Worm (Caenorhabditis elegans) whole organism, L1 larva: Measurements from ENCODE around the gene rsp-4.

Source experiments
- C16A3.4 ChIP-seq: fragments of 150-350 bp; optimal IDR thresholded peaks from 2 replicates; lab custom pipeline; 2014; ENCODE audit warnings: missing biosample characterization, missing genetic modification characterization
- F16B12.6 ChIP-seq: fragments of 150-350 bp; optimal IDR thresholded peaks from 2 replicates; lab custom pipeline; 2014; ENCODE audit warnings: missing biosample characterization, missing genetic modification characterization
- blmp-1 ChIP-seq: fragments of 150-350 bp; optimal IDR thresholded peaks from 2 replicates; lab custom pipeline; 2014; ENCODE audit warnings: missing biosample characterization, missing genetic modification characterization
- ceh-90 ChIP-seq: sonication (generic microtip); optimal IDR thresholded peaks from 2 replicates; lab custom pipeline; 2016; ENCODE audit warnings: missing genetic modification characterization, missing compliant biosample characterization
- dpl-1 ChIP-seq, 3 experiments: fragments of 150-350 bp in 2 of 3; sonication (generic microtip) in 1 of 3; optimal IDR thresholded peaks; 2 replicates each; lab custom pipeline; 2014 to 2017; ENCODE audit warnings: missing biosample characterization in 3 of 3, missing genetic modification characterization in 3 of 3, missing genetic modification reagents in 3 of 3
- efl-1 ChIP-seq, 4 experiments: fragments of 150-350 bp; optimal IDR thresholded peaks in 3 of 4; peaks in 1 of 4; 1 replicate in 1 of 4; 2 replicates in 3 of 4; lab custom pipeline; 2014; ENCODE audit warnings: missing biosample characterization in 2 of 4, missing genetic modification characterization in 2 of 4, missing genetic modification reagents in 2 of 4
- elt-2 ChIP-seq: sonication (generic microtip); optimal IDR thresholded peaks from 2 replicates; lab custom pipeline; 2016; ENCODE audit warnings: missing genetic modification characterization, mild to moderate bottlenecking, inconsistent platforms, missing compliant biosample characterization, missing genetic modification reagents
- elt-3 ChIP-seq, 6 experiments: fragments of 150-350 bp in 1 of 6; sonication (generic microtip); optimal IDR thresholded peaks; 2 replicates each; lab custom pipeline; 2017 to 2018; ENCODE audit warnings: missing biosample characterization in 6 of 6, missing genetic modification characterization in 6 of 6, inconsistent platforms in 1 of 6
- fos-1 ChIP-seq: fragments of 150-350 bp; optimal IDR thresholded peaks from 2 replicates; lab custom pipeline; 2014; ENCODE audit warnings: missing biosample characterization, missing genetic modification characterization
- hlh-17 ChIP-seq: fragments of 200-800 bp; sonication (Bioruptor generic); optimal IDR thresholded peaks from 2 replicates; lab custom pipeline; 2018; ENCODE audit warnings: missing genetic modification characterization, mild to moderate bottlenecking, missing compliant biosample characterization, moderate library complexity, borderline replicate concordance
- hlh-4 ChIP-seq: sonication (generic microtip); optimal IDR thresholded peaks from 2 replicates; lab custom pipeline; 2016; ENCODE audit warnings: mild to moderate bottlenecking, missing genetic modification characterization, missing compliant biosample characterization
- irx-1 ChIP-seq: sonication (generic microtip); optimal IDR thresholded peaks from 2 replicates; lab custom pipeline; 2016; ENCODE audit warnings: missing genetic modification characterization, missing compliant biosample characterization
- isw-1 ChIP-seq: fragments of 200-800 bp; sonication (Bioruptor generic); IDR thresholded peaks from 2 replicates; pipeline ENCODE4 v1.3.6; 2022; ENCODE audit warnings: missing genetic modification characterization, missing compliant biosample characterization
- lin-13 ChIP-seq: fragments of 150-350 bp; optimal IDR thresholded peaks from 2 replicates; lab custom pipeline; 2014; ENCODE audit warnings: missing biosample characterization, missing genetic modification reagents, missing genetic modification characterization
- lin-14 ChIP-seq: fragments of 200-800 bp; sonication (Bioruptor generic); optimal IDR thresholded peaks from 2 replicates; lab custom pipeline; 2018; ENCODE audit warnings: mild to moderate bottlenecking, missing genetic modification characterization, moderate library complexity, missing compliant biosample characterization
- lin-35 ChIP-seq, 2 experiments: fragments of 150-350 bp; optimal IDR thresholded peaks; 2 replicates each; lab custom pipeline; 2014; ENCODE audit warnings: missing biosample characterization in 2 of 2, missing genetic modification characterization in 2 of 2, missing genetic modification reagents in 2 of 2
- lir-3 ChIP-seq: sonication (generic microtip); optimal IDR thresholded peaks from 2 replicates; lab custom pipeline; 2016; ENCODE audit warnings: mild to moderate bottlenecking, missing genetic modification characterization, moderate library complexity, missing compliant biosample characterization; ENCODE audit not compliant: poor library complexity
- lsy-2 ChIP-seq, 2 experiments: fragments of 150-350 bp; optimal IDR thresholded peaks; 2 replicates each; lab custom pipeline; 2014; ENCODE audit warnings: missing biosample characterization in 2 of 2, missing genetic modification characterization in 2 of 2
- mab-9 ChIP-seq: fragments of 200-800 bp; sonication (Bioruptor generic); IDR thresholded peaks from 2 replicates; pipeline ENCODE4 v1.3.6; 2022; ENCODE audit warnings: missing genetic modification reagents, missing genetic modification characterization, missing compliant biosample characterization
- mdl-1 ChIP-seq, 2 experiments: fragments of 150-350 bp; optimal IDR thresholded peaks; 2 replicates each; lab custom pipeline; 2014 to 2017; ENCODE audit warnings: missing biosample characterization in 2 of 2, missing genetic modification characterization in 2 of 2, inconsistent platforms in 1 of 2
- mep-1 ChIP-seq: fragments of 150-350 bp; optimal IDR thresholded peaks from 2 replicates; lab custom pipeline; 2014; ENCODE audit warnings: missing biosample characterization, missing genetic modification characterization
- nhr-19 ChIP-seq: fragments of 200-800 bp; sonication (Bioruptor generic); conservative IDR thresholded peaks from 2 replicates; pipeline ENCODE4 v1.3.6; 2022; ENCODE audit warnings: missing genetic modification characterization, missing compliant biosample characterization
- nhr-20 ChIP-seq: sonication (generic microtip); optimal IDR thresholded peaks from 2 replicates; lab custom pipeline; 2016; ENCODE audit warnings: mild to moderate bottlenecking, missing genetic modification characterization, missing compliant biosample characterization
- nhr-237 ChIP-seq: fragments of 150-350 bp; optimal IDR thresholded peaks from 2 replicates; lab custom pipeline; 2014; ENCODE audit warnings: missing biosample characterization, missing genetic modification characterization
- nhr-28 ChIP-seq: fragments of 150-350 bp; optimal IDR thresholded peaks from 2 replicates; lab custom pipeline; 2014; ENCODE audit warnings: missing biosample characterization, missing genetic modification characterization
- nhr-47 ChIP-seq: sonication (generic microtip); optimal IDR thresholded peaks from 2 replicates; lab custom pipeline; 2016; ENCODE audit warnings: mild to moderate bottlenecking, missing genetic modification characterization, moderate library complexity, missing compliant biosample characterization
- nhr-71 ChIP-seq: sonication (generic microtip); optimal IDR thresholded peaks from 2 replicates; lab custom pipeline; 2016; ENCODE audit warnings: mild to moderate bottlenecking, missing genetic modification characterization, moderate library complexity, missing compliant biosample characterization
- nhr-84 ChIP-seq: sonication (generic microtip); optimal IDR thresholded peaks from 2 replicates; lab custom pipeline; 2017; ENCODE audit warnings: missing biosample characterization, missing genetic modification characterization
- nhr-85 ChIP-seq: sonication (generic microtip); peaks from one replicate; lab custom pipeline; 2016; ENCODE audit warnings: missing genetic modification characterization, inconsistent platforms, missing compliant biosample characterization
- nhr-90 ChIP-seq: sonication (generic microtip); optimal IDR thresholded peaks from 2 replicates; lab custom pipeline; 2016; ENCODE audit warnings: mild to moderate bottlenecking, missing genetic modification characterization, missing compliant biosample characterization; ENCODE audit not compliant: poor library complexity
- pag-3 ChIP-seq: sonication (generic microtip); optimal IDR thresholded peaks from 2 replicates; lab custom pipeline; 2017; ENCODE audit warnings: missing genetic modification characterization, mild to moderate bottlenecking, missing compliant biosample characterization, antibody characterized with exemption, borderline replicate concordance; ENCODE audit not compliant: insufficient read depth
- pax-3 ChIP-seq: fragments of 200-800 bp; sonication (Bioruptor generic); optimal IDR thresholded peaks from 2 replicates; lab custom pipeline; 2018; ENCODE audit warnings: mild to moderate bottlenecking, missing genetic modification characterization, moderate library complexity, missing compliant biosample characterization
- rnt-1 ChIP-seq: sonication (generic microtip); optimal IDR thresholded peaks from 2 replicates; lab custom pipeline; 2016; ENCODE audit warnings: mild to moderate bottlenecking, missing genetic modification characterization, moderate library complexity, missing compliant biosample characterization
- skn-1 ChIP-seq: fragments of 150-350 bp; optimal IDR thresholded peaks from 2 replicates; lab custom pipeline; 2014; ENCODE audit warnings: missing biosample characterization, missing genetic modification characterization
- snpc-4 ChIP-seq: fragments of 150-350 bp; optimal IDR thresholded peaks from 2 replicates; lab custom pipeline; 2014; ENCODE audit warnings: missing biosample characterization, missing genetic modification characterization
- snu-23 ChIP-seq: sonication (generic microtip); optimal IDR thresholded peaks from 2 replicates; lab custom pipeline; 2016; ENCODE audit warnings: missing genetic modification characterization, missing compliant biosample characterization
- swsn-7 ChIP-seq: sonication (generic microtip); optimal IDR thresholded peaks from 2 replicates; lab custom pipeline; 2016; ENCODE audit warnings: missing genetic modification characterization, missing compliant biosample characterization
- tbx-2 ChIP-seq: sonication (generic microtip); optimal IDR thresholded peaks from 2 replicates; lab custom pipeline; 2016; ENCODE audit warnings: missing genetic modification characterization, missing compliant biosample characterization
- xbp-1 ChIP-seq: sonication (generic microtip); optimal IDR thresholded peaks from 2 replicates; lab custom pipeline; 2016; ENCODE audit warnings: missing genetic modification characterization, missing compliant biosample characterization
- zag-1 ChIP-seq: fragments of 150-350 bp; optimal IDR thresholded peaks from 2 replicates; lab custom pipeline; 2014; ENCODE audit warnings: missing biosample characterization, missing genetic modification characterization
- zip-4 ChIP-seq: fragments of 200-800 bp; sonication (Bioruptor generic); optimal IDR thresholded peaks from 2 replicates; lab custom pipeline; 2018; ENCODE audit warnings: mild to moderate bottlenecking, missing genetic modification characterization, moderate library complexity, missing compliant biosample characterization
- ztf-11 ChIP-seq, 2 experiments: sonication (generic microtip); optimal IDR thresholded peaks; 2 replicates each; lab custom pipeline; 2016 to 2017; ENCODE audit warnings: missing genetic modification characterization in 2 of 2, missing biosample characterization in 1 of 2, missing compliant biosample characterization in 1 of 2
- ztf-4 ChIP-seq: fragments of 150-350 bp; optimal IDR thresholded peaks from 2 replicates; lab custom pipeline; 2014; ENCODE audit warnings: missing biosample characterization, missing genetic modification characterization

Gene rsp-4

ce11 chrII:5429522-5430257, 41.1 kb upstream of the rsp-4 start, which contains the start of the genes F07F6.4 and F07F6.2 (continued):
- TF ChIP-seq nhr-19 (GFP tag; lab: Robert Waterston, UW) (no peak), fos-1 (tag; lab: Kevin White, UChicago) (no peak), nhr-47 (tag; lab: Kevin White, UChicago) (peak; percentile 2), lin-35 (GFP tag; optimal IDR thresholded peaks at IDR 0.05; lab: Kevin White, UChicago) (peak; percentile 44 to 63), tbx-2 (tag; lab: Kevin White, UChicago) (no peak), ztf-11 (tag; optimal IDR thresholded peaks at IDR 0.05; lab: Kevin White, UChicago) (no peak), snu-23 (GFP tag; lab: Kevin White, UChicago) (no peak), lin-13 (GFP tag; lab: Kevin White, UChicago) (no peak), xbp-1 (peak; percentile 68), nhr-28 (no peak), blmp-1 (peak; percentile 34), elt-2 (tag; lab: Kevin White, UChicago) (no peak), pax-3 (tag; lab: Kevin White, UChicago) (no peak), rnt-1 (tag; lab: Kevin White, UChicago) (peak; percentile 20), F16B12.6 (tag; lab: Kevin White, UChicago) (peak; percentile 92), nhr-237 (no peak), hlh-4 (tag; lab: Kevin White, UChicago) (no peak), mab-9 (no peak)
- TF ChIP-seq, all 84 proteins: peak for 13

ce11 chrII:5426470-5426869, 37.8 kb upstream of the rsp-4 start:
- TF ChIP-seq zag-1 (tag; lab: Kevin White, UChicago), result no peak
- peak; percentile 12 for TF ChIP-seq nhr-85 (tag; lab: Kevin White, UChicago)

- peak; percentile 45 to 55 for TF ChIP-seq efl-1 (optimal IDR thresholded peaks at IDR 0.05; lab: Kevin White, UChicago)
- TF ChIP-seq efl-1 (GFP tag; optimal IDR thresholded peaks at IDR 0.05 in 1 of 2; lab: Kevin White, UChicago), result peak; percentile 45 to 89
- peak; percentile 55 for TF ChIP-seq C16A3.4
- TF ChIP-seq nhr-71 (tag; lab: Kevin White, UChicago), result peak; percentile 78
- TF ChIP-seq skn-1 (tag; lab: Kevin White, UChicago), result peak; percentile 17
- no peak for TF ChIP-seq irx-1
- TF ChIP-seq mab-9, result no peak
- peak; percentile 6 for TF ChIP-seq snpc-4 (tag; lab: Kevin White, UChicago)
- TF ChIP-seq nhr-47 (tag; lab: Kevin White, UChicago), result peak; percentile 45
- TF ChIP-seq mep-1 (tag; lab: Kevin White, UChicago), result peak; percentile 70
- peak in 1 of 6 experiments; percentile 74 for TF ChIP-seq elt-3 (tag; optimal IDR thresholded peaks at IDR 0.05; lab: Kevin White, UChicago)
- peak in 1 of 2 experiments; percentile 62 for TF ChIP-seq mdl-1 (tag; optimal IDR thresholded peaks at IDR 0.05; lab: Kevin White, UChicago)
- TF ChIP-seq lin-35 (GFP tag; optimal IDR thresholded peaks at IDR 0.05; lab: Kevin White, UChicago), result peak; percentile 60 to 78
- peak; percentile 34 for TF ChIP-seq blmp-1
- no peak for TF ChIP-seq isw-1 (GFP tag; lab: Robert Waterston, UW)
- peak; percentile 19 for TF ChIP-seq xbp-1
- TF ChIP-seq lsy-2 (tag; optimal IDR thresholded peaks at IDR 0.05; lab: Kevin White, UChicago), result peak; percentile 56 to 73
- TF ChIP-seq rnt-1 (tag; lab: Kevin White, UChicago), result peak; percentile 71
- peak; percentile 48 for TF ChIP-seq swsn-7
- peak; percentile 21 to 60 (median 58) for TF ChIP-seq dpl-1 (GFP tag; optimal IDR thresholded peaks at IDR 0.05; lab: Kevin White, UChicago)
- peak; percentile 17 for TF ChIP-seq nhr-90
- peak; percentile 36 for TF ChIP-seq ztf-4 (tag; lab: Kevin White, UChicago)
- no peak for TF ChIP-seq ceh-90 (tag; lab: Kevin White, UChicago)
- no peak for TF ChIP-seq nhr-84 (tag; lab: Kevin White, UChicago)
- peak; percentile 59 for TF ChIP-seq elt-2 (tag; lab: Kevin White, UChicago)
- peak; percentile 60 for TF ChIP-seq nhr-20
- TF ChIP-seq nhr-19 (GFP tag; lab: Robert Waterston, UW), result peak; percentile 21; the same call in 1 of the 2 replicates
- TF ChIP-seq pag-3 (tag; lab: Kevin White, UChicago), result no peak
- TF ChIP-seq lir-3 (tag; lab: Kevin White, UChicago), result peak; percentile 12
- TF ChIP-seq lin-14 (GFP tag; lab: Kevin White, UChicago), result peak; percentile 85
- peak; percentile 81 for TF ChIP-seq snu-23 (GFP tag; lab: Kevin White, UChicago)
- TF ChIP-seq nhr-85 (tag; lab: Kevin White, UChicago), result peak; percentile 79
- peak; percentile 37 for TF ChIP-seq lin-13 (GFP tag; lab: Kevin White, UChicago)
- peak; percentile 34 for TF ChIP-seq F16B12.6 (tag; lab: Kevin White, UChicago)
- no peak for TF ChIP-seq hlh-17 (GFP tag; lab: Kevin White, UChicago)
- TF ChIP-seq zip-4 (GFP tag; lab: Kevin White, UChicago), result no peak
- TF ChIP-seq, all 84 proteins: peak for 27
These were observed 37.4 kb upstream of the rsp-4 start for ce11 chrII:5426054-5426453.
